In the genomic region with DNA sequence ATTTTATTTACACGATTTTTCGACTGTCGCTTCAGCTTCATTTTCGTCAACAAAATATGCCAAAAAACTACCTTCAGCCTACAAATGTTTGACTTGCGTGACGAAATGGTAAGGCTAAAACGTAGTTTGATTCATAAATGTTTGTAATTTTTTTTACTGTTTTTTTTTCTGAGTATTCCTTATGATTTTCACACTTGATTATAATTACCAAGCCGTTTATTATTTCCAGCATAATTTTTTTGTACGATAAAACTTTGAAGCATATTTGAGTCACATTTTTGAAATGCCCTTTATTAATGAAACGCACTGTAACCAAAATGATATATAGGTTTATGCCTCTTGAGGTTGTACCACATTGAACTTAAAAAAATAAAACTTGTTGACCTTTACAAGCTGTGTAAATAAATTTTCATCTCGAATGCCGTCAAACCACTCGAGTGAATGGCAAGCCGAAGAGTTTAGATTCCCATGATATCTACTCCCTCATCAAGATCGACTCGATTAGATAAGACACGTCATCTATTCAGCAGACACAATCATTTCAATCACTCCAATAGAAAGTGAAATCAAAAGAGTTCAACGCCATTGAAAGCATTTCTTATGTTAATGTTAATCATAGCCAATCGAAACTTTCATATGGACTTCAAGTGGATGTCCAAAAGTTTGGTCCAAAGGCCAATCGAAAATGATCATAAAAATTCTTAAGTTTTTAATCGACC, we compare ENCODE assay signal across 1 fruit fly cellular context.
TF ChIP-seq lines count a peak whose summit lies in the region.

No protein-coding gene starts in this region.

TF ChIP-seq in whole organism, embryonic, 481 proteins besides CTCF, POLR2A, EP300 and RAD21 (continued from another document and continues in another):
- TF ChIP-seq CG8281 (tag; optimal IDR thresholded peaks at IDR 0.05; lab: Kevin White, UChicago), result peak; percentile 44
- TF ChIP-seq CG9609 (GFP tag; optimal IDR thresholded peaks at IDR 0.05; lab: Kevin White, UChicago), result no peak
- no peak for TF ChIP-seq CG33557 (GFP tag; optimal IDR thresholded peaks at IDR 0.05; lab: Kevin White, UChicago)
- TF ChIP-seq HHEX (GFP tag; optimal IDR thresholded peaks at IDR 0.05; lab: Kevin White, UChicago), result peak; percentile 24
- TF ChIP-seq CG2120 (GFP tag; optimal IDR thresholded peaks at IDR 0.05; lab: Kevin White, UChicago), result peak; percentile 49
- no peak for TF ChIP-seq sima (GFP tag; optimal IDR thresholded peaks at IDR 0.05; lab: Kevin White, UChicago)
- TF ChIP-seq CG15601 (tag; optimal IDR thresholded peaks at IDR 0.05; lab: Kevin White, UChicago), result no peak
- peak; percentile 32; the same call in 1 of the 2 replicates for TF ChIP-seq seq (GFP tag; IDR thresholded peaks at IDR 0.05; lab: Robert Waterston, UW)
- no peak for TF ChIP-seq dati (GFP tag; IDR thresholded peaks at IDR 0.05; lab: Robert Waterston, UW)
- peak; percentile 1 for TF ChIP-seq CG10979 (tag; optimal IDR thresholded peaks at IDR 0.05; lab: Kevin White, UChicago)
- TF ChIP-seq CG9215 (GFP tag; IDR thresholded peaks at IDR 0.05; lab: Robert Waterston, UW), result no peak
- peak; percentile 28 for TF ChIP-seq CG1602 (GFP tag; optimal IDR thresholded peaks at IDR 0.05; lab: Kevin White, UChicago)
- no peak for TF ChIP-seq CG18476 (GFP tag; optimal IDR thresholded peaks at IDR 0.05; lab: Kevin White, UChicago)
- TF ChIP-seq CG18262 (tag; optimal IDR thresholded peaks at IDR 0.05; lab: Kevin White, UChicago), result peak; percentile 2
- TF ChIP-seq CG4820 (GFP tag; optimal IDR thresholded peaks at IDR 0.05; lab: Kevin White, UChicago), result peak; percentile 6
- TF ChIP-seq Poxn (GFP tag; IDR thresholded peaks at IDR 0.05; lab: Robert Waterston, UW), result no peak
- TF ChIP-seq pho (GFP tag; optimal IDR thresholded peaks at IDR 0.05; lab: Kevin White, UChicago), result peak; percentile 14
- TF ChIP-seq Atf-2 (GFP tag; optimal IDR thresholded peaks at IDR 0.05; lab: Kevin White, UChicago), result peak; percentile 17
- peak; percentile 24 for TF ChIP-seq nerfin-1 (tag; optimal IDR thresholded peaks at IDR 0.05; lab: Kevin White, UChicago)
- TF ChIP-seq CG14860 (GFP tag; IDR thresholded peaks at IDR 0.05; lab: Robert Waterston, UW; ENCODE audit: partially characterized antibody), result no peak
- peak; percentile 80 for TF ChIP-seq dysf (GFP tag; IDR thresholded peaks at IDR 0.05; lab: Robert Waterston, UW)
- TF ChIP-seq insv (GFP tag; optimal IDR thresholded peaks at IDR 0.05; lab: Kevin White, UChicago), result no peak
- TF ChIP-seq E2f2 (GFP tag; IDR thresholded peaks at IDR 0.05; lab: Robert Waterston, UW), result peak; percentile 54; the same call in 1 of the 2 replicates
- TF ChIP-seq CG12219 (GFP tag; optimal IDR thresholded peaks at IDR 0.05; lab: Kevin White, UChicago), result no peak
- no peak for TF ChIP-seq Dp (GFP tag; optimal IDR thresholded peaks at IDR 0.05; lab: Kevin White, UChicago)
- TF ChIP-seq CG15514 (GFP tag; optimal IDR thresholded peaks at IDR 0.05; lab: Kevin White, UChicago), result peak; percentile 7
- TF ChIP-seq CG18599 (GFP tag; optimal IDR thresholded peaks at IDR 0.05; lab: Kevin White, UChicago), result peak; percentile 44
- TF ChIP-seq fd3F (GFP tag; optimal IDR thresholded peaks at IDR 0.05; lab: Kevin White, UChicago), result peak; percentile 45
- TF ChIP-seq CG6854 (GFP tag; optimal IDR thresholded peaks at IDR 0.05; lab: Kevin White, UChicago), result peak; percentile 30
- no peak for TF ChIP-seq Scr (GFP tag; IDR thresholded peaks at IDR 0.05; lab: Robert Waterston, UW; ENCODE audit: partially characterized antibody)
- TF ChIP-seq CG32532 (GFP tag; IDR thresholded peaks at IDR 0.05; lab: Robert Waterston, UW), result peak; percentile 50; the same call in 1 of the 2 replicates
- TF ChIP-seq Fer3 (tag; optimal IDR thresholded peaks at IDR 0.05; lab: Kevin White, UChicago), result peak; percentile 71
- TF ChIP-seq CG12155 (GFP tag; optimal IDR thresholded peaks at IDR 0.05; lab: Kevin White, UChicago), result peak; percentile 29
- peak; percentile 70; the same call in 1 of the 3 replicates for TF ChIP-seq so (GFP tag; IDR thresholded peaks at IDR 0.05; lab: Robert Waterston, UW)
- TF ChIP-seq CG7556 (GFP tag; optimal IDR thresholded peaks at IDR 0.05; lab: Kevin White, UChicago), result peak; percentile 40
- peak; percentile 23 for TF ChIP-seq CG3281 (GFP tag; optimal IDR thresholded peaks at IDR 0.05; lab: Kevin White, UChicago)
- TF ChIP-seq p53 (GFP tag; optimal IDR thresholded peaks at IDR 0.05; lab: Kevin White, UChicago), result no peak
- TF ChIP-seq tll (GFP tag; optimal IDR thresholded peaks at IDR 0.05; lab: Kevin White, UChicago), result no peak
- TF ChIP-seq nom (GFP tag; optimal IDR thresholded peaks at IDR 0.05; lab: Kevin White, UChicago), result no peak
- TF ChIP-seq CG7271 (tag; optimal IDR thresholded peaks at IDR 0.05; lab: Kevin White, UChicago), result no peak
- TF ChIP-seq CG4424 (GFP tag; optimal IDR thresholded peaks at IDR 0.05; lab: Kevin White, UChicago), result peak; percentile 36
- no peak for TF ChIP-seq her (GFP tag; optimal IDR thresholded peaks at IDR 0.05; lab: Kevin White, UChicago)
- no peak for TF ChIP-seq CkIIα-i1 (GFP tag; IDR thresholded peaks at IDR 0.05; lab: Robert Waterston, UW)
- no peak for TF ChIP-seq en (GFP tag; optimal IDR thresholded peaks at IDR 0.05; lab: Kevin White, UChicago)
- no peak for TF ChIP-seq CG7963 (GFP tag; IDR thresholded peaks at IDR 0.05; lab: Robert Waterston, UW; ENCODE audit: partially characterized antibody)
- TF ChIP-seq dmrt11E (tag; optimal IDR thresholded peaks at IDR 0.05; lab: Kevin White, UChicago), result no peak
- TF ChIP-seq BEAF-32 (GFP tag; optimal IDR thresholded peaks at IDR 0.05; lab: Kevin White, UChicago), result no peak
- peak; percentile 69 for TF ChIP-seq Sox102F (GFP tag; optimal IDR thresholded peaks at IDR 0.05; lab: Kevin White, UChicago)
- TF ChIP-seq Fer1 (GFP tag; optimal IDR thresholded peaks at IDR 0.05; lab: Kevin White, UChicago), result peak; percentile 46
- TF ChIP-seq schlank (tag; optimal IDR thresholded peaks at IDR 0.05; lab: Kevin White, UChicago), result no peak
- no peak for TF ChIP-seq sc (optimal IDR thresholded peaks at IDR 0.05; lab: Kevin White, UChicago)
- TF ChIP-seq sc (GFP tag; optimal IDR thresholded peaks at IDR 0.05; lab: Kevin White, UChicago), result no peak
- TF ChIP-seq ab (GFP tag; optimal IDR thresholded peaks at IDR 0.05; lab: Kevin White, UChicago), result no peak
- TF ChIP-seq lilli (GFP tag; optimal IDR thresholded peaks at IDR 0.05; lab: Kevin White, UChicago), result peak; percentile 59
- TF ChIP-seq CG10654 (GFP tag; optimal IDR thresholded peaks at IDR 0.05; lab: Kevin White, UChicago), result peak; percentile 4
- TF ChIP-seq bab2 (GFP tag; optimal IDR thresholded peaks at IDR 0.05; lab: Kevin White, UChicago), result peak; percentile 53
- no peak for TF ChIP-seq ato (GFP tag; IDR thresholded peaks at IDR 0.05; lab: Robert Waterston, UW; ENCODE audit: partially characterized antibody)
- TF ChIP-seq CG10147 (GFP tag; optimal IDR thresholded peaks at IDR 0.05; lab: Kevin White, UChicago), result peak; percentile 50
- TF ChIP-seq CG13296 (GFP tag; optimal IDR thresholded peaks at IDR 0.05; lab: Kevin White, UChicago), result peak; percentile 63
- peak; percentile 52; the same call in 1 of the 2 replicates for TF ChIP-seq CG14014 (GFP tag; IDR thresholded peaks at IDR 0.05; lab: Robert Waterston, UW)
- TF ChIP-seq Pdp1 (GFP tag; optimal IDR thresholded peaks at IDR 0.05; lab: Kevin White, UChicago), result peak; percentile 8 to 23
- TF ChIP-seq YL-1 (GFP tag; optimal IDR thresholded peaks at IDR 0.05; lab: Kevin White, UChicago), result no peak
- peak; percentile 75 for TF ChIP-seq gem (tag; optimal IDR thresholded peaks at IDR 0.05; lab: Kevin White, UChicago)
- no peak for TF ChIP-seq CG13287 (GFP tag; IDR thresholded peaks at IDR 0.05; lab: Robert Waterston, UW; ENCODE audit: partially characterized antibody)
- peak; percentile 59 for TF ChIP-seq run (tag; optimal IDR thresholded peaks at IDR 0.05; lab: Kevin White, UChicago)
- peak; percentile 4 for TF ChIP-seq CG7928 (GFP tag; optimal IDR thresholded peaks at IDR 0.05; lab: Kevin White, UChicago)
- TF ChIP-seq pb (GFP tag; optimal IDR thresholded peaks at IDR 0.05; lab: Kevin White, UChicago), result peak; percentile 27
- TF ChIP-seq Bteb2 (GFP tag; optimal IDR thresholded peaks at IDR 0.05; lab: Kevin White, UChicago), result peak; percentile 34
- TF ChIP-seq croc (GFP tag; conservative IDR thresholded peaks at IDR 0.05; lab: Robert Waterston, UW), result no peak
- peak; percentile 21 for TF ChIP-seq zfh2 (GFP tag; optimal IDR thresholded peaks at IDR 0.05; lab: Kevin White, UChicago)
- TF ChIP-seq Six4 (GFP tag; optimal IDR thresholded peaks at IDR 0.05; lab: Kevin White, UChicago), result no peak
- TF ChIP-seq CG10543 (GFP tag; optimal IDR thresholded peaks at IDR 0.05; lab: Kevin White, UChicago), result peak; percentile 2
- TF ChIP-seq ase (GFP tag; IDR thresholded peaks at IDR 0.05; lab: Robert Waterston, UW), result peak; percentile 45; the same call in 1 of the 3 replicates
- no peak for TF ChIP-seq Rx (GFP tag; IDR thresholded peaks at IDR 0.05; lab: Robert Waterston, UW)
- peak; percentile 26 for TF ChIP-seq tio (GFP tag; optimal IDR thresholded peaks at IDR 0.05; lab: Kevin White, UChicago)
- no peak for TF ChIP-seq CG4360 (GFP tag; IDR thresholded peaks at IDR 0.05; lab: Robert Waterston, UW)
- TF ChIP-seq ems (GFP tag; optimal IDR thresholded peaks at IDR 0.05; lab: Kevin White, UChicago), result peak; percentile 21
- TF ChIP-seq hb (GFP tag; IDR thresholded peaks at IDR 0.05; lab: Robert Waterston, UW; ENCODE audit: partially characterized antibody), result no peak
- peak; percentile 29 for TF ChIP-seq slp2 (GFP tag; optimal IDR thresholded peaks at IDR 0.05; lab: Kevin White, UChicago)
- TF ChIP-seq slou (GFP tag; optimal IDR thresholded peaks at IDR 0.05; lab: Kevin White, UChicago), result no peak
- TF ChIP-seq CG15011 (GFP tag; optimal IDR thresholded peaks at IDR 0.05; lab: Kevin White, UChicago), result peak; percentile 17
- TF ChIP-seq Optix (GFP tag; IDR thresholded peaks at IDR 0.05; lab: Robert Waterston, UW), result no peak
- peak; percentile 11 for TF ChIP-seq Nf-YB (GFP tag; optimal IDR thresholded peaks at IDR 0.05; lab: Kevin White, UChicago)
- no peak for TF ChIP-seq Mad (GFP tag; optimal IDR thresholded peaks at IDR 0.05; lab: Kevin White, UChicago)
- no peak for TF ChIP-seq CG34422 (GFP tag; IDR thresholded peaks at IDR 0.05; lab: Robert Waterston, UW)
- no peak for TF ChIP-seq ro (GFP tag; IDR thresholded peaks at IDR 0.05; lab: Robert Waterston, UW)
- TF ChIP-seq E2f1 (GFP tag; IDR thresholded peaks at IDR 0.05; lab: Robert Waterston, UW), result 0 out of 2 replicates have a peak, but pooled peaks have one; percentile 35
- TF ChIP-seq otp (GFP tag; IDR thresholded peaks at IDR 0.05; lab: Robert Waterston, UW), result no peak
- TF ChIP-seq kay (GFP tag; optimal IDR thresholded peaks at IDR 0.05; lab: Kevin White, UChicago), result peak; percentile 19
- peak; percentile 45; the same call in 1 of the 2 replicates for TF ChIP-seq CG10366 (GFP tag; IDR thresholded peaks at IDR 0.05; lab: Robert Waterston, UW)
- peak; percentile 41 for TF ChIP-seq phol (tag; optimal IDR thresholded peaks at IDR 0.05; lab: Kevin White, UChicago)
- TF ChIP-seq toy (GFP tag; IDR thresholded peaks at IDR 0.05; lab: Robert Waterston, UW), result no peak
- peak; percentile 69 for TF ChIP-seq Meics (GFP tag; optimal IDR thresholded peaks at IDR 0.05; lab: Kevin White, UChicago)
- TF ChIP-seq CG17359 (tag; optimal IDR thresholded peaks at IDR 0.05; lab: Kevin White, UChicago), result peak; percentile 70
- TF ChIP-seq dimm (GFP tag; IDR thresholded peaks at IDR 0.05; lab: Robert Waterston, UW), result no peak
- no peak for TF ChIP-seq amos (GFP tag; IDR thresholded peaks at IDR 0.05; lab: Robert Waterston, UW; ENCODE audit: partially characterized antibody)
- peak; percentile 53 for TF ChIP-seq CG12391 (tag; optimal IDR thresholded peaks at IDR 0.05; lab: Kevin White, UChicago)
- TF ChIP-seq CG13624 (GFP tag; optimal IDR thresholded peaks at IDR 0.05; lab: Kevin White, UChicago), result peak; percentile 76
- TF ChIP-seq CG11456 (GFP tag; IDR thresholded peaks at IDR 0.05; lab: Robert Waterston, UW), result no peak
- TF ChIP-seq CG3407 (GFP tag; optimal IDR thresholded peaks at IDR 0.05; lab: Kevin White, UChicago), result no peak
- no peak for TF ChIP-seq Dad (GFP tag; optimal IDR thresholded peaks at IDR 0.05; lab: Kevin White, UChicago)
- no peak for TF ChIP-seq chn (GFP tag; optimal IDR thresholded peaks at IDR 0.05; lab: Kevin White, UChicago)
- TF ChIP-seq Aef1 (GFP tag; IDR thresholded peaks at IDR 0.05; lab: Robert Waterston, UW), result no peak; the same call in 2 of the 3 replicates
- no peak for TF ChIP-seq Dll (GFP tag; IDR thresholded peaks at IDR 0.05; lab: Robert Waterston, UW; ENCODE audit: partially characterized antibody)
- TF ChIP-seq Tbp (GFP tag; optimal IDR thresholded peaks at IDR 0.05; lab: Kevin White, UChicago), result no peak
- TF ChIP-seq mam (GFP tag; optimal IDR thresholded peaks at IDR 0.05; lab: Kevin White, UChicago), result peak; percentile 42
- no peak; the same call in 1 of the 2 replicates for TF ChIP-seq CG14441 (GFP tag; IDR thresholded peaks at IDR 0.05; lab: Robert Waterston, UW)
- TF ChIP-seq ash1 (GFP tag; optimal IDR thresholded peaks at IDR 0.05; lab: Kevin White, UChicago), result no peak
- TF ChIP-seq Oli (tag; optimal IDR thresholded peaks at IDR 0.05; lab: Kevin White, UChicago), result peak; percentile 62
- TF ChIP-seq Xbp1 (GFP tag; optimal IDR thresholded peaks at IDR 0.05; lab: Kevin White, UChicago), result peak; percentile 51
- TF ChIP-seq nmo (GFP tag; optimal IDR thresholded peaks at IDR 0.05; lab: Kevin White, UChicago), result peak; percentile 43
- TF ChIP-seq crp (GFP tag; optimal IDR thresholded peaks at IDR 0.05; lab: Kevin White, UChicago), result no peak
- TF ChIP-seq CG12299 (tag; optimal IDR thresholded peaks at IDR 0.05; lab: Kevin White, UChicago), result peak; percentile 40
- TF ChIP-seq Hr3 (GFP tag; optimal IDR thresholded peaks at IDR 0.05; lab: Kevin White, UChicago), result peak; percentile 43
- peak; percentile 3 for TF ChIP-seq abd-A (tag; optimal IDR thresholded peaks at IDR 0.05; lab: Kevin White, UChicago)
- no peak for TF ChIP-seq Doc3 (GFP tag; IDR thresholded peaks at IDR 0.05; lab: Robert Waterston, UW; ENCODE audit: partially characterized antibody)
- peak; percentile 47; the same call in 1 of the 2 replicates for TF ChIP-seq CG7372 (GFP tag; IDR thresholded peaks at IDR 0.05; lab: Robert Waterston, UW)
- peak; percentile 84 for TF ChIP-seq grn (GFP tag; optimal IDR thresholded peaks at IDR 0.05; lab: Kevin White, UChicago)
- TF ChIP-seq CG12942 (GFP tag; optimal IDR thresholded peaks at IDR 0.05; lab: Kevin White, UChicago), result peak; percentile 6
- no peak for TF ChIP-seq CG33213 (GFP tag; optimal IDR thresholded peaks at IDR 0.05; lab: Kevin White, UChicago)
- TF ChIP-seq grau (tag; optimal IDR thresholded peaks at IDR 0.05; lab: Kevin White, UChicago), result peak; percentile 48
- TF ChIP-seq hkb (optimal IDR thresholded peaks at IDR 0.05; lab: Kevin White, UChicago), result no peak
- TF ChIP-seq hkb (GFP tag; IDR thresholded peaks at IDR 0.05; lab: Robert Waterston, UW), result peak; percentile 73
